Worm (Caenorhabditis elegans) whole organism, midembryonic: Measurements from ENCODE around the gene K02B2.6.

Experiments
- T22C8.4 ChIP-seq: fragments of 200-800 bp; sonication (Bioruptor generic); IDR thresholded peaks from 2 replicates; pipeline ENCODE4 v1.3.6; 2022; ENCODE audit warnings: missing genetic modification characterization, missing compliant biosample characterization
- cog-1 ChIP-seq: sonication (generic microtip); optimal IDR thresholded peaks from 2 replicates; lab custom pipeline; 2016; ENCODE audit warnings: missing genetic modification characterization, missing compliant biosample characterization
- klf-2 ChIP-seq: fragments of 200-800 bp; sonication (Bioruptor generic); conservative IDR thresholded peaks from 2 replicates; pipeline ENCODE4 v1.3.6; 2022; ENCODE audit warnings: missing genetic modification reagents, missing genetic modification characterization, missing compliant biosample characterization
- med-1 ChIP-seq: sonication (generic microtip); optimal IDR thresholded peaks from 2 replicates; lab custom pipeline; 2017; ENCODE audit warnings: missing genetic modification characterization, mild to moderate bottlenecking, missing compliant biosample characterization, antibody characterized with exemption, missing genetic modification reagents; ENCODE audit not compliant: insufficient read depth
- ref-1 ChIP-seq: fragments of 200-800 bp; sonication (Bioruptor generic); conservative IDR thresholded peaks from 2 replicates; pipeline ENCODE4 v1.3.6; 2022; ENCODE audit warnings: missing genetic modification reagents, missing genetic modification characterization, missing compliant biosample characterization
- ztf-29 ChIP-seq: fragments of 200-800 bp; sonication (Bioruptor generic); IDR thresholded peaks from 2 replicates; pipeline ENCODE4 v1.3.6; 2022; ENCODE audit warnings: missing genetic modification reagents, missing genetic modification characterization, missing compliant biosample characterization

Gene K02B2.6

DNA sequence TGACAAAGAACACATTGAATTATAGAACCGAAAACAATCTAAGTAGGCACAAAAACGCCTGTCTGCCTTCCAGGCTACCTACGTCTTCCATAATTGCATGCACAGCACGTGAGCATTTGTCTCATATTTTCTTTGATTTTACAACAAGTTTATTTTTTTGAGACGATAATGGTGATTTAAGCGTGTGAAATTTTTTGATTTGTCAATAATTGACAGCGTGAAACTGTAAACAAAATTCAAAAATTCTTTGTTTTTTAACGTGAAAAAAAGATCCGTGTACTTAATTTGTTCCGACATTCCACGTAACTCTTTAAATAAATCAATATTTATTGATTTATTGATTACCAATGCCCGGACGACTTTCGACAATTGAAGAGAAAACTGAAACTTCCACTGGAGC, 45.0 kb downstream of the K02B2.6 start, which contains the start of gene dhhc-13:
Gene dhhc-13 (plus strand): TSS at position 301 of the 400 bp plus-strand sequence.
- TF ChIP-seq klf-2 (GFP tag; lab: Robert Waterston, UW), result no peak

DNA sequence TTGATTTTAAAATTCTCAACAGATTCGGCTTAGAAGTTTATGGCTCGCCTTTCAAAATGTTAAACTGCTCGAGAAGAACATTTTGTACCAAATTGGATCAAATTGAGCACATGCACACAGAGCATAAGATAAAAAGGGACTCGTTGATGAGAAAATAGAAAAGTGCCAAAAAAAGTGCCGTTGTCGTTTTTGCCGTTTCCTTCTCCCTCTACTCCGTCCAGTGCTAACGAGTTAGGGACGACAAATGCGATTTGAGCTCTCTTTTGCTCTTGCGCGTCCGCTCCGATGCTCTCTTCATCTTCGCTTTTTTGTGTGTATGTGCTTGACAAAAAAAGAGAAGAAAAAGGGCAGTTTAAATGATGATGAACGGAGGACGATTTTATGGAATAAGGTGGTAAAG, 46.9 kb downstream of the K02B2.6 start:
- TF ChIP-seq med-1 (GFP tag; lab: Kevin White, UChicago) (no peak), ref-1 (GFP tag; lab: Robert Waterston, UW) (no peak), ztf-29 (GFP tag; lab: Robert Waterston, UW) (no peak), cog-1 (tag; lab: Kevin White, UChicago) (no peak), T22C8.4 (GFP tag; lab: Robert Waterston, UW) (no peak)
